Worm (Caenorhabditis elegans) whole organism, L1 larva: ENCODE data around the gene F08C6.5.

ENCODE experiments used
- C04F5.9 ChIP-seq: sonication (generic microtip); optimal IDR thresholded peaks from 2 replicates; lab custom pipeline; 2016; ENCODE audit warnings: missing genetic modification characterization, missing compliant biosample characterization
- F16B12.6 ChIP-seq: fragments of 150-350 bp; optimal IDR thresholded peaks from 2 replicates; lab custom pipeline; 2014; ENCODE audit warnings: missing biosample characterization, missing genetic modification characterization
- Y116A8C.19 ChIP-seq: sonication (generic microtip); optimal IDR thresholded peaks from 2 replicates; lab custom pipeline; 2016; ENCODE audit warnings: missing compliant biosample characterization, missing genetic modification characterization, borderline replicate concordance
- aha-1 ChIP-seq: fragments of 150-350 bp; optimal IDR thresholded peaks from 2 replicates; lab custom pipeline; 2014; ENCODE audit warnings: missing biosample characterization, missing genetic modification characterization
- alr-1 ChIP-seq: fragments of 200-800 bp; sonication (Bioruptor generic); optimal IDR thresholded peaks from 2 replicates; lab custom pipeline; 2018; ENCODE audit warnings: borderline replicate concordance, mild to moderate bottlenecking, missing genetic modification characterization, missing compliant biosample characterization
- blmp-1 ChIP-seq: fragments of 150-350 bp; optimal IDR thresholded peaks from 2 replicates; lab custom pipeline; 2014; ENCODE audit warnings: missing biosample characterization, missing genetic modification characterization
- ceh-63 ChIP-seq: fragments of 200-800 bp; sonication (Bioruptor generic); optimal IDR thresholded peaks from 2 replicates; lab custom pipeline; 2018; ENCODE audit warnings: mild to moderate bottlenecking, missing genetic modification characterization, missing compliant biosample characterization
- ceh-8 ChIP-seq: fragments of 200-800 bp; sonication (Bioruptor generic); optimal IDR thresholded peaks from 2 replicates; lab custom pipeline; 2018; ENCODE audit warnings: mild to moderate bottlenecking, missing genetic modification characterization, moderate library complexity, missing compliant biosample characterization
- ceh-90 ChIP-seq: sonication (generic microtip); optimal IDR thresholded peaks from 2 replicates; lab custom pipeline; 2016; ENCODE audit warnings: missing genetic modification characterization, missing compliant biosample characterization
- dsc-1 ChIP-seq: sonication (generic microtip); optimal IDR thresholded peaks from 2 replicates; lab custom pipeline; 2016; ENCODE audit warnings: mild to moderate bottlenecking, missing genetic modification characterization, missing compliant biosample characterization
- efl-1 ChIP-seq, 4 experiments: fragments of 150-350 bp; optimal IDR thresholded peaks in 3 of 4; peaks in 1 of 4; 1 replicate in 1 of 4; 2 replicates in 3 of 4; lab custom pipeline; 2014; ENCODE audit warnings: missing biosample characterization in 2 of 4, missing genetic modification characterization in 2 of 4, missing genetic modification reagents in 2 of 4
- efl-3 ChIP-seq: fragments of 200-800 bp; sonication (Bioruptor generic); optimal IDR thresholded peaks from 2 replicates; lab custom pipeline; 2018; ENCODE audit warnings: mild to moderate bottlenecking, missing genetic modification characterization, missing compliant biosample characterization
- elt-2 ChIP-seq: sonication (generic microtip); optimal IDR thresholded peaks from 2 replicates; lab custom pipeline; 2016; ENCODE audit warnings: missing genetic modification characterization, mild to moderate bottlenecking, inconsistent platforms, missing compliant biosample characterization, missing genetic modification reagents
- fkh-4 ChIP-seq: sonication (generic microtip); optimal IDR thresholded peaks from 2 replicates; lab custom pipeline; 2016; ENCODE audit warnings: missing compliant biosample characterization, missing genetic modification characterization, borderline replicate concordance
- fkh-8 ChIP-seq: sonication (generic microtip); optimal IDR thresholded peaks from 2 replicates; lab custom pipeline; 2016; ENCODE audit warnings: mild to moderate bottlenecking, missing genetic modification characterization, missing compliant biosample characterization
- fos-1 ChIP-seq: fragments of 150-350 bp; optimal IDR thresholded peaks from 2 replicates; lab custom pipeline; 2014; ENCODE audit warnings: missing biosample characterization, missing genetic modification characterization
- hlh-17 ChIP-seq: fragments of 200-800 bp; sonication (Bioruptor generic); optimal IDR thresholded peaks from 2 replicates; lab custom pipeline; 2018; ENCODE audit warnings: missing genetic modification characterization, mild to moderate bottlenecking, missing compliant biosample characterization, moderate library complexity, borderline replicate concordance
- hpl-2 ChIP-seq: fragments of 150-350 bp; optimal IDR thresholded peaks from 2 replicates; lab custom pipeline; 2014; ENCODE audit warnings: missing biosample characterization, missing genetic modification reagents, missing genetic modification characterization
- lin-13 ChIP-seq: fragments of 150-350 bp; optimal IDR thresholded peaks from 2 replicates; lab custom pipeline; 2014; ENCODE audit warnings: missing biosample characterization, missing genetic modification reagents, missing genetic modification characterization
- lin-14 ChIP-seq: fragments of 200-800 bp; sonication (Bioruptor generic); optimal IDR thresholded peaks from 2 replicates; lab custom pipeline; 2018; ENCODE audit warnings: mild to moderate bottlenecking, missing genetic modification characterization, moderate library complexity, missing compliant biosample characterization
- lin-15B ChIP-seq: fragments of 150-350 bp; sonication (generic microtip); optimal IDR thresholded peaks from 3 replicates; lab custom pipeline; 2014; ENCODE audit warnings: missing biosample characterization, missing genetic modification characterization
- lin-39 ChIP-seq: fragments of 150-350 bp; optimal IDR thresholded peaks from 2 replicates; lab custom pipeline; 2014; ENCODE audit warnings: missing biosample characterization, missing genetic modification reagents, missing genetic modification characterization
- lir-3 ChIP-seq: sonication (generic microtip); optimal IDR thresholded peaks from 2 replicates; lab custom pipeline; 2016; ENCODE audit warnings: mild to moderate bottlenecking, missing genetic modification characterization, moderate library complexity, missing compliant biosample characterization; ENCODE audit not compliant: poor library complexity
- lsy-2 ChIP-seq, 2 experiments: fragments of 150-350 bp; optimal IDR thresholded peaks; 2 replicates each; lab custom pipeline; 2014; ENCODE audit warnings: missing biosample characterization in 2 of 2, missing genetic modification characterization in 2 of 2
- mab-9 ChIP-seq: fragments of 200-800 bp; sonication (Bioruptor generic); IDR thresholded peaks from 2 replicates; pipeline ENCODE4 v1.3.6; 2022; ENCODE audit warnings: missing genetic modification reagents, missing genetic modification characterization, missing compliant biosample characterization
- mdl-1 ChIP-seq, 2 experiments: fragments of 150-350 bp; optimal IDR thresholded peaks; 2 replicates each; lab custom pipeline; 2014 to 2017; ENCODE audit warnings: missing biosample characterization in 2 of 2, missing genetic modification characterization in 2 of 2, inconsistent platforms in 1 of 2
- mep-1 ChIP-seq: fragments of 150-350 bp; optimal IDR thresholded peaks from 2 replicates; lab custom pipeline; 2014; ENCODE audit warnings: missing biosample characterization, missing genetic modification characterization
- nhr-12 ChIP-seq: sonication (generic microtip); optimal IDR thresholded peaks from 2 replicates; lab custom pipeline; 2017; ENCODE audit warnings: missing biosample characterization, missing genetic modification characterization
- nhr-47 ChIP-seq: sonication (generic microtip); optimal IDR thresholded peaks from 2 replicates; lab custom pipeline; 2016; ENCODE audit warnings: mild to moderate bottlenecking, missing genetic modification characterization, moderate library complexity, missing compliant biosample characterization
- nhr-71 ChIP-seq: sonication (generic microtip); optimal IDR thresholded peaks from 2 replicates; lab custom pipeline; 2016; ENCODE audit warnings: mild to moderate bottlenecking, missing genetic modification characterization, moderate library complexity, missing compliant biosample characterization
- nhr-76 ChIP-seq: sonication (generic microtip); optimal IDR thresholded peaks from 2 replicates; lab custom pipeline; 2017; ENCODE audit warnings: missing biosample characterization, missing genetic modification characterization
- nhr-77 ChIP-seq: fragments of 150-350 bp; optimal IDR thresholded peaks from 2 replicates; lab custom pipeline; 2014; ENCODE audit warnings: missing biosample characterization, missing genetic modification characterization
- nhr-84 ChIP-seq: sonication (generic microtip); optimal IDR thresholded peaks from 2 replicates; lab custom pipeline; 2017; ENCODE audit warnings: missing biosample characterization, missing genetic modification characterization
- nhr-85 ChIP-seq: sonication (generic microtip); peaks from one replicate; lab custom pipeline; 2016; ENCODE audit warnings: missing genetic modification characterization, inconsistent platforms, missing compliant biosample characterization
- nhr-90 ChIP-seq: sonication (generic microtip); optimal IDR thresholded peaks from 2 replicates; lab custom pipeline; 2016; ENCODE audit warnings: mild to moderate bottlenecking, missing genetic modification characterization, missing compliant biosample characterization; ENCODE audit not compliant: poor library complexity
- pag-3 ChIP-seq: sonication (generic microtip); optimal IDR thresholded peaks from 2 replicates; lab custom pipeline; 2017; ENCODE audit warnings: missing genetic modification characterization, mild to moderate bottlenecking, missing compliant biosample characterization, antibody characterized with exemption, borderline replicate concordance; ENCODE audit not compliant: insufficient read depth
- pax-3 ChIP-seq: fragments of 200-800 bp; sonication (Bioruptor generic); optimal IDR thresholded peaks from 2 replicates; lab custom pipeline; 2018; ENCODE audit warnings: mild to moderate bottlenecking, missing genetic modification characterization, moderate library complexity, missing compliant biosample characterization
- pqm-1 ChIP-seq: sonication (generic microtip); optimal IDR thresholded peaks from 3 replicates; lab custom pipeline; 2017; ENCODE audit warnings: missing biosample characterization, missing genetic modification characterization
- snpc-4 ChIP-seq: fragments of 150-350 bp; optimal IDR thresholded peaks from 2 replicates; lab custom pipeline; 2014; ENCODE audit warnings: missing biosample characterization, missing genetic modification characterization
- sup-37 ChIP-seq: fragments of 200-800 bp; sonication (Bioruptor generic); optimal IDR thresholded peaks from 2 replicates; lab custom pipeline; 2018; ENCODE audit warnings: mild to moderate bottlenecking, missing genetic modification characterization, missing compliant biosample characterization
- tlp-1 ChIP-seq: fragments of 150-350 bp; optimal IDR thresholded peaks from 2 replicates; lab custom pipeline; 2014; ENCODE audit warnings: missing biosample characterization, missing genetic modification characterization
- unc-62 ChIP-seq: fragments of 150-350 bp; optimal IDR thresholded peaks from 2 replicates; lab custom pipeline; 2014; ENCODE audit warnings: missing biosample characterization, missing genetic modification reagents, missing genetic modification characterization
- unc-98 ChIP-seq: fragments of 200-800 bp; sonication (Bioruptor generic); IDR thresholded peaks from 2 replicates; pipeline ENCODE4 v1.3.6; 2022; ENCODE audit warnings: missing genetic modification characterization, missing compliant biosample characterization
- vab-15 ChIP-seq: sonication (generic microtip); optimal IDR thresholded peaks from 2 replicates; lab custom pipeline; 2017; ENCODE audit warnings: missing genotype, mild to moderate bottlenecking, missing genetic modification characterization, missing compliant biosample characterization
- zag-1 ChIP-seq: fragments of 150-350 bp; optimal IDR thresholded peaks from 2 replicates; lab custom pipeline; 2014; ENCODE audit warnings: missing biosample characterization, missing genetic modification characterization
- ztf-4 ChIP-seq: fragments of 150-350 bp; optimal IDR thresholded peaks from 2 replicates; lab custom pipeline; 2014; ENCODE audit warnings: missing biosample characterization, missing genetic modification characterization

F08C6.5 gene

ce11 chrX:7569685-7570518 is 10.7 kb downstream of the F08C6.5 start, which contains the start of gene apy-1 (continued):
- TF ChIP-seq lin-14 (GFP tag; lab: Kevin White, UChicago) (peak; percentile 82), unc-62 (GFP tag; lab: Kevin White, UChicago) (no peak), mab-9 (GFP tag; lab: Robert Waterston, UW) (no peak), mep-1 (tag; lab: Kevin White, UChicago) (peak; percentile 46), zag-1 (tag; lab: Kevin White, UChicago) (no peak), tlp-1 (tag; lab: Kevin White, UChicago) (no peak), F16B12.6 (tag; lab: Kevin White, UChicago) (no peak), unc-98 (GFP tag; lab: Robert Waterston, UW) (no peak), mdl-1 (tag; optimal IDR thresholded peaks at IDR 0.05; lab: Kevin White, UChicago) (no peak), lsy-2 (tag; optimal IDR thresholded peaks at IDR 0.05; lab: Kevin White, UChicago) (peak; percentile 31 to 34), lin-15B (tag; lab: Kevin White, UChicago) (no peak), lir-3 (tag; lab: Kevin White, UChicago) (peak; percentile 61), snpc-4 (tag; lab: Kevin White, UChicago) (no peak), ceh-63 (no peak), nhr-77 (tag; lab: Kevin White, UChicago) (no peak), nhr-84 (tag; lab: Kevin White, UChicago) (no peak), elt-2 (tag; lab: Kevin White, UChicago) (peak; percentile 54), hlh-17 (GFP tag; lab: Kevin White, UChicago) (no peak), sup-37 (no peak), nhr-76 (no peak), lin-39 (tag; lab: Kevin White, UChicago) (no peak), vab-15 (no peak), C04F5.9 (peak; percentile 23), nhr-90 (peak; percentile 20), efl-1 (optimal IDR thresholded peaks at IDR 0.05; lab: Kevin White, UChicago) (no peak), efl-1 (GFP tag; optimal IDR thresholded peaks at IDR 0.05 in 1 of 2; lab: Kevin White, UChicago) (no peak), pax-3 (tag; lab: Kevin White, UChicago) (no peak), dsc-1 (peak; percentile 40), nhr-12 (tag; lab: Kevin White, UChicago) (no peak), ceh-90 (tag; lab: Kevin White, UChicago) (peak; percentile 59), pqm-1 (no peak), aha-1 (tag; lab: Kevin White, UChicago) (no peak), ceh-8 (GFP tag; lab: Kevin White, UChicago) (no peak), efl-3 (no peak), nhr-85 (tag; lab: Kevin White, UChicago) (peak; percentile 87), lin-13 (no peak), nhr-47 (tag; lab: Kevin White, UChicago) (peak; percentile 69), fkh-4 (tag; lab: Kevin White, UChicago) (peak; percentile 24), blmp-1 (tag; lab: Kevin White, UChicago) (peak; percentile 27)

- no peak for TF ChIP-seq Y116A8C.19 (tag; lab: Kevin White, UChicago)
- no peak for TF ChIP-seq nhr-71
- TF ChIP-seq elt-2 (tag; lab: Kevin White, UChicago), result no peak
- TF ChIP-seq fkh-8, result no peak
- TF ChIP-seq ztf-4 (tag; lab: Kevin White, UChicago), result no peak
- no peak for TF ChIP-seq pag-3 (tag; lab: Kevin White, UChicago)
- TF ChIP-seq vab-15, result no peak
- no peak for TF ChIP-seq nhr-76
- TF ChIP-seq nhr-12 (tag; lab: Kevin White, UChicago), result no peak
- no peak for TF ChIP-seq alr-1 (tag; lab: Kevin White, UChicago)
- no peak for TF ChIP-seq lin-39 (tag; lab: Kevin White, UChicago)
- no peak for TF ChIP-seq fos-1 (tag; lab: Kevin White, UChicago)
- no peak for TF ChIP-seq efl-3
- no peak for TF ChIP-seq hpl-2
- no peak for TF ChIP-seq aha-1 (tag; lab: Kevin White, UChicago)
Observed at ce11 chrX:7572057-7572456, 12.9 kb downstream of the F08C6.5 start, which contains the start of gene pcyt-1. Gene pcyt-1 (plus strand): TSS chrX:7572357.
